Worm (Caenorhabditis elegans): Measurements from ENCODE around the gene C06A6.4.

Gene C06A6.4

ce11 chrIV:7816402-7817102, 12.5 kb downstream of the C06A6.4 start:
- TF ChIP-seq tbx-37 (GFP tag; conservative IDR thresholded peaks at IDR 0.05) (no peak), tbx-11 (GFP tag; IDR thresholded peaks at IDR 0.05) (no peak), hmg-4 (GFP tag; optimal IDR thresholded peaks at IDR 0.05) (no peak), ceh-36 (tag; optimal IDR thresholded peaks at IDR 0.05) (no peak), F13C5.2 (tag; optimal IDR thresholded peaks at IDR 0.05) (no peak), tra-4 (tag; optimal IDR thresholded peaks at IDR 0.05) (no peak), hnd-1 (tag; optimal IDR thresholded peaks at IDR 0.05) (no peak), ama-1 (optimal IDR thresholded peaks at IDR 0.05) (no peak), ets-7 (tag; optimal IDR thresholded peaks at IDR 0.05) (no peak), B0310.2 (tag; optimal IDR thresholded peaks at IDR 0.05) (no peak), sea-1 (GFP tag; conservative IDR thresholded peaks at IDR 0.05) (no peak), scrt-1 (GFP tag; IDR thresholded peaks at IDR 0.05) (no peak), hmbx-1 (tag; optimal IDR thresholded peaks at IDR 0.05) (no peak), ceh-13 (GFP tag; optimal IDR thresholded peaks at IDR 0.05) (no peak), flt-1 (GFP tag; IDR thresholded peaks at IDR 0.05) (no peak), aly-1 (tag; optimal IDR thresholded peaks at IDR 0.05) (no peak), pes-1 (GFP tag; IDR thresholded peaks at IDR 0.05) (no peak)

ce11 chrIV:7815683-7816183, 13.4 kb downstream of the C06A6.4 start, which contains the start of gene cdgs-1:
TSS of gene cdgs-1 (minus strand) at chrIV:7815733.
- no peak for TF ChIP-seq flt-1 (GFP tag; IDR thresholded peaks at IDR 0.05)
- TF ChIP-seq sea-1 (GFP tag; conservative IDR thresholded peaks at IDR 0.05), result no peak
- no peak for TF ChIP-seq hmg-4 (GFP tag; optimal IDR thresholded peaks at IDR 0.05)
- no peak for TF ChIP-seq pes-1 (GFP tag; IDR thresholded peaks at IDR 0.05)
- TF ChIP-seq ceh-13 (GFP tag; optimal IDR thresholded peaks at IDR 0.05), result no peak
- no peak for TF ChIP-seq tbx-11 (GFP tag; IDR thresholded peaks at IDR 0.05)
- TF ChIP-seq aly-1 (tag; optimal IDR thresholded peaks at IDR 0.05), result no peak
- no peak for TF ChIP-seq ceh-36 (tag; optimal IDR thresholded peaks at IDR 0.05)
- TF ChIP-seq hmbx-1 (tag; optimal IDR thresholded peaks at IDR 0.05), result no peak
- TF ChIP-seq F13C5.2 (tag; optimal IDR thresholded peaks at IDR 0.05), result no peak
- no peak for TF ChIP-seq hnd-1 (tag; optimal IDR thresholded peaks at IDR 0.05)
- no peak for TF ChIP-seq B0310.2 (tag; optimal IDR thresholded peaks at IDR 0.05)
- TF ChIP-seq ama-1 (optimal IDR thresholded peaks at IDR 0.05), result no peak
- TF ChIP-seq tbx-37 (GFP tag; conservative IDR thresholded peaks at IDR 0.05), result no peak
- TF ChIP-seq ets-7 (tag; optimal IDR thresholded peaks at IDR 0.05), result no peak
- TF ChIP-seq scrt-1 (GFP tag; IDR thresholded peaks at IDR 0.05), result no peak
- TF ChIP-seq tra-4 (tag; optimal IDR thresholded peaks at IDR 0.05), result no peak

ce11 chrIV:7812709-7813108, 16.4 kb downstream of the C06A6.4 start, which contains the start of gene zgpa-1:
TSS of gene zgpa-1 (minus strand) at chrIV:7812809.
- no peak for TF ChIP-seq ceh-13 (GFP tag; optimal IDR thresholded peaks at IDR 0.05)
- TF ChIP-seq tra-4 (tag; optimal IDR thresholded peaks at IDR 0.05), result no peak
- no peak for TF ChIP-seq flt-1 (GFP tag; IDR thresholded peaks at IDR 0.05)
- TF ChIP-seq ets-7 (tag; optimal IDR thresholded peaks at IDR 0.05), result no peak
- TF ChIP-seq tbx-37 (GFP tag; conservative IDR thresholded peaks at IDR 0.05), result no peak
- no peak for TF ChIP-seq B0310.2 (tag; optimal IDR thresholded peaks at IDR 0.05)
- TF ChIP-seq ceh-36 (tag; optimal IDR thresholded peaks at IDR 0.05), result no peak
- TF ChIP-seq pes-1 (GFP tag; IDR thresholded peaks at IDR 0.05), result no peak
- no peak for TF ChIP-seq scrt-1 (GFP tag; IDR thresholded peaks at IDR 0.05)
- TF ChIP-seq hnd-1 (tag; optimal IDR thresholded peaks at IDR 0.05), result no peak
- TF ChIP-seq hmg-4 (GFP tag; optimal IDR thresholded peaks at IDR 0.05), result no peak
- no peak for TF ChIP-seq ama-1 (optimal IDR thresholded peaks at IDR 0.05)
- no peak for TF ChIP-seq sea-1 (GFP tag; conservative IDR thresholded peaks at IDR 0.05)
- no peak for TF ChIP-seq tbx-11 (GFP tag; IDR thresholded peaks at IDR 0.05)
- no peak for TF ChIP-seq aly-1 (tag; optimal IDR thresholded peaks at IDR 0.05)
- no peak for TF ChIP-seq hmbx-1 (tag; optimal IDR thresholded peaks at IDR 0.05)
- no peak for TF ChIP-seq F13C5.2 (tag; optimal IDR thresholded peaks at IDR 0.05)

- TF ChIP-seq ceh-13 (GFP tag; optimal IDR thresholded peaks at IDR 0.05) (no peak), ama-1 (optimal IDR thresholded peaks at IDR 0.05) (no peak), tbx-37 (GFP tag; conservative IDR thresholded peaks at IDR 0.05) (no peak), flt-1 (GFP tag; IDR thresholded peaks at IDR 0.05) (no peak), aly-1 (tag; optimal IDR thresholded peaks at IDR 0.05) (no peak), hmbx-1 (tag; optimal IDR thresholded peaks at IDR 0.05) (no peak), ceh-36 (tag; optimal IDR thresholded peaks at IDR 0.05) (no peak), tra-4 (tag; optimal IDR thresholded peaks at IDR 0.05) (no peak), hmg-4 (GFP tag; optimal IDR thresholded peaks at IDR 0.05) (no peak), sea-1 (GFP tag; conservative IDR thresholded peaks at IDR 0.05) (no peak), hnd-1 (tag; optimal IDR thresholded peaks at IDR 0.05) (no peak), F13C5.2 (tag; optimal IDR thresholded peaks at IDR 0.05) (no peak), tbx-11 (GFP tag; IDR thresholded peaks at IDR 0.05) (no peak), scrt-1 (GFP tag; IDR thresholded peaks at IDR 0.05) (no peak), ets-7 (tag; optimal IDR thresholded peaks at IDR 0.05) (no peak)
Observed at ce11 chrIV:7808583-7808982, 20.5 kb downstream of the C06A6.4 start, which contains the start of gene C33H5.1. TSS of gene C33H5.1 (plus strand) at chrIV:7808912.

ce11 chrIV:7804740-7805139, 24.4 kb downstream of the C06A6.4 start, which contains the start of gene C33H5.2:
TSS of gene C33H5.2 (plus strand) at chrIV:7805040.
- TF ChIP-seq B0310.2 (tag; optimal IDR thresholded peaks at IDR 0.05) (no peak), ceh-36 (tag; optimal IDR thresholded peaks at IDR 0.05) (no peak), hmbx-1 (tag; optimal IDR thresholded peaks at IDR 0.05) (no peak), ama-1 (optimal IDR thresholded peaks at IDR 0.05) (no peak), tbx-11 (GFP tag; IDR thresholded peaks at IDR 0.05) (no peak)

- TF ChIP-seq hmbx-1 (tag; optimal IDR thresholded peaks at IDR 0.05) (no peak), scrt-1 (GFP tag; IDR thresholded peaks at IDR 0.05) (no peak), hnd-1 (tag; optimal IDR thresholded peaks at IDR 0.05) (no peak), tbx-11 (GFP tag; IDR thresholded peaks at IDR 0.05) (no peak), pes-1 (GFP tag; IDR thresholded peaks at IDR 0.05) (no peak), F13C5.2 (tag; optimal IDR thresholded peaks at IDR 0.05) (no peak), ceh-13 (GFP tag; optimal IDR thresholded peaks at IDR 0.05) (no peak), hmg-4 (GFP tag; optimal IDR thresholded peaks at IDR 0.05) (no peak), tra-4 (tag; optimal IDR thresholded peaks at IDR 0.05) (no peak), tbx-37 (GFP tag; conservative IDR thresholded peaks at IDR 0.05) (no peak), B0310.2 (tag; optimal IDR thresholded peaks at IDR 0.05) (no peak), ama-1 (optimal IDR thresholded peaks at IDR 0.05) (no peak), aly-1 (tag; optimal IDR thresholded peaks at IDR 0.05) (no peak)
Observed at ce11 chrIV:7803250-7803649, 25.8 kb downstream of the C06A6.4 start, which contains the start of gene C33H5.16. TSS of gene C33H5.16 (minus strand) at chrIV:7803350.
